Worm (Caenorhabditis elegans): ENCODE data around the gene W10G11.3.

The W10G11.3 gene

ce11 chrII:3554673-3555072 lies 7.6 kb downstream of the W10G11.3 start:
- TF ChIP-seq blmp-1 (tag; optimal IDR thresholded peaks at IDR 0.05): no peak
- TF ChIP-seq cnd-1 (tag; optimal IDR thresholded peaks at IDR 0.05): no peak
- TF ChIP-seq nhr-76 (tag; optimal IDR thresholded peaks at IDR 0.05): no peak
- no peak for TF ChIP-seq unc-120 (tag; optimal IDR thresholded peaks at IDR 0.05; ENCODE audit: poor library complexity, severe bottlenecking)
- TF ChIP-seq flh-1 (GFP tag; optimal IDR thresholded peaks at IDR 0.05): no peak
- no peak for TF ChIP-seq ham-2 (GFP tag; optimal IDR thresholded peaks at IDR 0.05)
- no peak for TF ChIP-seq zip-8 (tag; optimal IDR thresholded peaks at IDR 0.05)
- no peak for TF ChIP-seq nhr-12 (tag; optimal IDR thresholded peaks at IDR 0.05)
- TF ChIP-seq M03D4.4 (tag; optimal IDR thresholded peaks at IDR 0.05): no peak
- TF ChIP-seq ceh-39 (tag; optimal IDR thresholded peaks at IDR 0.05): no peak
- no peak for TF ChIP-seq ces-1 (GFP tag; optimal IDR thresholded peaks at IDR 0.05)
- TF ChIP-seq nhr-237 (tag; optimal IDR thresholded peaks at IDR 0.05): no peak
- TF ChIP-seq sptf-1 (tag; optimal IDR thresholded peaks at IDR 0.05): no peak
- no peak for TF ChIP-seq mep-1 (tag; optimal IDR thresholded peaks at IDR 0.05)
- TF ChIP-seq elt-3 (tag; optimal IDR thresholded peaks at IDR 0.05): no peak
- no peak for TF ChIP-seq snpc-4 (tag; optimal IDR thresholded peaks at IDR 0.05)
- no peak for TF ChIP-seq drap-1 (GFP tag; optimal IDR thresholded peaks at IDR 0.05)

- no peak for TF ChIP-seq hlh-1 (tag; optimal IDR thresholded peaks at IDR 0.05)
- TF ChIP-seq lin-32 (GFP tag; optimal IDR thresholded peaks at IDR 0.05): no peak
- TF ChIP-seq unc-62 (GFP tag; optimal IDR thresholded peaks at IDR 0.05): no peak
- TF ChIP-seq tbx-8 (GFP tag; optimal IDR thresholded peaks at IDR 0.05): no peak
- TF ChIP-seq cnd-1 (tag; optimal IDR thresholded peaks at IDR 0.05): no peak
- TF ChIP-seq ham-2 (GFP tag; optimal IDR thresholded peaks at IDR 0.05): no peak
- no peak for TF ChIP-seq flh-1 (GFP tag; optimal IDR thresholded peaks at IDR 0.05)
- TF ChIP-seq mab-5 (tag; optimal IDR thresholded peaks at IDR 0.05): no peak
- TF ChIP-seq M03D4.4 (tag; optimal IDR thresholded peaks at IDR 0.05): no peak
- TF ChIP-seq elt-1 (tag; optimal IDR thresholded peaks at IDR 0.05; ENCODE audit: borderline replicate concordance, insufficient read depth): no peak
- peak; percentile 17 for TF ChIP-seq ceh-43 (GFP tag; optimal IDR thresholded peaks at IDR 0.05)
- TF ChIP-seq drap-1 (GFP tag; optimal IDR thresholded peaks at IDR 0.05): no peak
- no peak for TF ChIP-seq elt-3 (tag; optimal IDR thresholded peaks at IDR 0.05)
- TF ChIP-seq lsy-2 (tag; optimal IDR thresholded peaks at IDR 0.05): peak; percentile 29
- no peak for TF ChIP-seq blmp-1 (tag; optimal IDR thresholded peaks at IDR 0.05)
- no peak for TF ChIP-seq ztf-11 (tag; optimal IDR thresholded peaks at IDR 0.05)
- TF ChIP-seq snpc-4 (tag; optimal IDR thresholded peaks at IDR 0.05): no peak
- TF ChIP-seq ceh-83 (GFP tag; optimal IDR thresholded peaks at IDR 0.05): no peak
- no peak for TF ChIP-seq zip-8 (tag; optimal IDR thresholded peaks at IDR 0.05)
- no peak for TF ChIP-seq pha-4 (tag; optimal IDR thresholded peaks at IDR 0.05)
- TF ChIP-seq nhr-76 (tag; optimal IDR thresholded peaks at IDR 0.05): no peak
- peak; percentile 14 for TF ChIP-seq mep-1 (tag; optimal IDR thresholded peaks at IDR 0.05)
- TF ChIP-seq ceh-39 (tag; optimal IDR thresholded peaks at IDR 0.05): no peak
- no peak for TF ChIP-seq bed-3 (GFP tag; optimal IDR thresholded peaks at IDR 0.05)
- peak; percentile 5 for TF ChIP-seq nhr-237 (tag; optimal IDR thresholded peaks at IDR 0.05)
- TF ChIP-seq nhr-2 (tag; optimal IDR thresholded peaks at IDR 0.05): no peak
- TF ChIP-seq sptf-1 (tag; optimal IDR thresholded peaks at IDR 0.05): no peak
- no peak for TF ChIP-seq sem-2 (GFP tag; optimal IDR thresholded peaks at IDR 0.05)
- TF ChIP-seq ces-1 (GFP tag; optimal IDR thresholded peaks at IDR 0.05): peak; percentile 75
- TF ChIP-seq unc-39 (tag; optimal IDR thresholded peaks at IDR 0.05): no peak
- TF ChIP-seq nhr-12 (tag; optimal IDR thresholded peaks at IDR 0.05): no peak
- TF ChIP-seq mls-2 (tag; optimal IDR thresholded peaks at IDR 0.05): no peak
- TF ChIP-seq lin-13 (tag; optimal IDR thresholded peaks at IDR 0.05): no peak
- TF ChIP-seq unc-120 (tag; optimal IDR thresholded peaks at IDR 0.05; ENCODE audit: poor library complexity, severe bottlenecking): no peak
- no peak for TF ChIP-seq nhr-28 (tag; optimal IDR thresholded peaks at IDR 0.05)
These were observed 8.9 kb downstream of the W10G11.3 start, which contains the start of gene dnc-3 for ce11 chrII:3553453-3553852. TSS of gene dnc-3 (plus strand) at chrII:3553724.

ce11 chrII:3550352-3550751 lies 12.0 kb downstream of the W10G11.3 start, which contains the start of gene W10G11.19:
TSS of gene W10G11.19 (plus strand) at chrII:3550652.
- no peak for TF ChIP-seq elt-1 (tag; optimal IDR thresholded peaks at IDR 0.05; ENCODE audit: borderline replicate concordance, insufficient read depth)
- TF ChIP-seq M03D4.4 (tag; optimal IDR thresholded peaks at IDR 0.05): no peak
- no peak for TF ChIP-seq sem-2 (GFP tag; optimal IDR thresholded peaks at IDR 0.05)
- TF ChIP-seq lin-13 (tag; optimal IDR thresholded peaks at IDR 0.05): no peak
- TF ChIP-seq zip-8 (tag; optimal IDR thresholded peaks at IDR 0.05): no peak
- TF ChIP-seq ceh-83 (GFP tag; optimal IDR thresholded peaks at IDR 0.05): no peak
- no peak for TF ChIP-seq cnd-1 (tag; optimal IDR thresholded peaks at IDR 0.05)
- no peak for TF ChIP-seq mls-2 (tag; optimal IDR thresholded peaks at IDR 0.05)

Data from whole organism, mixed stage, embryonic.